Worm (Caenorhabditis elegans): Measurements from ENCODE around the gene str-20.

ce11 chrV:801555-802060 lies 45.3 kb downstream of the str-20 start:
- TF ChIP-seq ceh-8 (GFP tag; optimal IDR thresholded peaks at IDR 0.05) (no peak), snpc-4 (tag; optimal IDR thresholded peaks at IDR 0.05) (no peak), isw-1 (GFP tag; IDR thresholded peaks at IDR 0.05) (no peak), fos-1 (tag; optimal IDR thresholded peaks at IDR 0.05) (no peak), elt-2 (tag; optimal IDR thresholded peaks at IDR 0.05) (no peak), nhr-71 (tag; optimal IDR thresholded peaks at IDR 0.05) (no peak), dpl-1 (GFP tag; optimal IDR thresholded peaks at IDR 0.05) (no peak), lsy-2 (tag; optimal IDR thresholded peaks at IDR 0.05) (no peak), tbx-2 (tag; optimal IDR thresholded peaks at IDR 0.05) (no peak), unc-130 (tag; optimal IDR thresholded peaks at IDR 0.05) (no peak), unc-86 (tag; optimal IDR thresholded peaks at IDR 0.05) (no peak), nhr-12 (tag; optimal IDR thresholded peaks at IDR 0.05) (no peak)
